Fruit fly (Drosophila melanogaster) whole organism, embryonic: ENCODE results near the gene CG32507.

ENCODE experiments used
- CG11504 ChIP-seq: fragments of 200-800 bp; sonication (Bioruptor generic); optimal IDR thresholded peaks from 3 replicates; lab custom pipeline; 2019; ENCODE audit warnings: missing biosample characterization, mild to moderate bottlenecking, missing genetic modification characterization, moderate library complexity
- CG13296 ChIP-seq: fragments of 200-800 bp; sonication (Bioruptor generic); optimal IDR thresholded peaks from 3 replicates; lab custom pipeline; 2018; ENCODE audit warnings: missing biosample characterization, mild to moderate bottlenecking, missing genetic modification characterization
- Nf-YB ChIP-seq: fragments of 200-800 bp; sonication (Bioruptor generic); optimal IDR thresholded peaks from 3 replicates; lab custom pipeline; 2019; ENCODE audit warnings: missing biosample characterization, mild to moderate bottlenecking, missing genetic modification characterization, moderate library complexity
- ap ChIP-seq: fragments of 200-800 bp; sonication (Bioruptor generic); IDR thresholded peaks from 2 replicates; pipeline ENCODE4 v1.3.6; 2022; ENCODE audit warnings: missing biosample characterization, missing genetic modification characterization
- br ChIP-seq: fragments of >200 bp; optimal IDR thresholded peaks from 2 replicates; lab custom pipeline; 2017
- h ChIP-seq: fragments of >200 bp; optimal IDR thresholded peaks from 2 replicates; lab custom pipeline; 2017
- insv ChIP-seq, 2 experiments: fragments of 200-800 bp; sonication (Bioruptor generic); optimal IDR thresholded peaks; 3 replicates each; lab custom pipeline; 2016 to 2018; ENCODE audit warnings: missing biosample characterization in 2 of 2, missing genetic modification characterization in 2 of 2
- lbe ChIP-seq: fragments of 200-800 bp; sonication (Bioruptor generic); optimal IDR thresholded peaks from 2 replicates; lab custom pipeline; 2016; ENCODE audit warnings: missing biosample characterization, mild to moderate bottlenecking, missing genetic modification characterization
- org-1 ChIP-seq: fragments of 200-800 bp; sonication (Bioruptor generic); optimal IDR thresholded peaks from 2 replicates; lab custom pipeline; 2017; ENCODE audit warnings: missing biosample characterization, missing genetic modification characterization

DNA sequence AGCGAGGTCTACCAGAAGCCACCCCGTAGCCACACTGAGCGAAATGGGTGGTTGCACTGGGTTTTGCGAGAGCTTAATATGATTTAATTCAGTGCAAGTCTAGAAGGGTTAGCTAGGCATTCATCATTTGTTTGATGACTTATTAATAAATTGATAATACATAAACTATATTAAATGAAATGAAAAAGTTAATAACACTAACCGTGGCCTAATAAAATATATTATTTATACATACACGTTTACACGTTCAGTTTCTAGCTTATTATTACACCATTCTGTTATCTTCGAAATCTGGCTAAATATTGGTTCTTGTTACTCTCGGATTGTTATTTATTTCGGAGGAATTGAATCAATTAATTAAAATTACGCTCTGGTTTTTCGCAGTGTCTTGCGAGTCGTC is 24.6 kb downstream of the CG32507 start:
- TF ChIP-seq ap = no peak
- TF ChIP-seq insv (GFP tag; optimal IDR thresholded peaks at IDR 0.05; lab: Kevin White, UChicago) = no peak
- TF ChIP-seq lbe (GFP tag; lab: Kevin White, UChicago) = no peak
- TF ChIP-seq h (lab: Kevin White, UChicago) = no peak
- TF ChIP-seq CG13296 (GFP tag; lab: Kevin White, UChicago) = no peak
- TF ChIP-seq org-1 = no peak
- TF ChIP-seq br (lab: Kevin White, UChicago) = no peak
- TF ChIP-seq Nf-YB (GFP tag; lab: Kevin White, UChicago) = no peak
- TF ChIP-seq CG11504 (tag; lab: Kevin White, UChicago) = peak; percentile 40
